Worm (Caenorhabditis elegans) whole organism, L2 larva: Measurements from ENCODE around the gene Y46G5A.39.

Experiments used
- F13H6.1 ChIP-seq: sonication (generic microtip); optimal IDR thresholded peaks from 2 replicates; lab custom pipeline; 2016; ENCODE audit warnings: missing genetic modification characterization, missing compliant biosample characterization
- ama-1 ChIP-seq: fragments of 150-350 bp; optimal IDR thresholded peaks from 2 replicates; lab custom pipeline; 2018; ENCODE audit warnings: inconsistent platforms
- blmp-1 ChIP-seq: sonication (generic microtip); optimal IDR thresholded peaks from 2 replicates; lab custom pipeline; 2017; ENCODE audit warnings: missing genetic modification characterization, mild to moderate bottlenecking, missing compliant biosample characterization, antibody characterized with exemption, moderate library complexity; ENCODE audit not compliant: insufficient read depth
- egl-27 ChIP-seq: sonication (generic microtip); optimal IDR thresholded peaks from 3 replicates; lab custom pipeline; 2017; ENCODE audit warnings: missing biosample characterization, missing genetic modification reagents, missing genetic modification characterization
- elt-3 ChIP-seq: sonication (generic microtip); optimal IDR thresholded peaks from 2 replicates; lab custom pipeline; 2017; ENCODE audit warnings: missing biosample characterization, missing genetic modification characterization
- lin-13 ChIP-seq: fragments of 150-350 bp; optimal IDR thresholded peaks from 2 replicates; lab custom pipeline; 2014; ENCODE audit warnings: missing biosample characterization, missing genetic modification reagents, missing genetic modification characterization
- mbf-1 ChIP-seq: sonication (generic microtip); optimal IDR thresholded peaks from 2 replicates; lab custom pipeline; 2017; ENCODE audit warnings: missing biosample characterization, missing genetic modification characterization
- unc-62 ChIP-seq: fragments of 150-350 bp; optimal IDR thresholded peaks from 2 replicates; lab custom pipeline; 2014; ENCODE audit warnings: missing biosample characterization, missing genetic modification reagents, missing genetic modification characterization

DNA sequence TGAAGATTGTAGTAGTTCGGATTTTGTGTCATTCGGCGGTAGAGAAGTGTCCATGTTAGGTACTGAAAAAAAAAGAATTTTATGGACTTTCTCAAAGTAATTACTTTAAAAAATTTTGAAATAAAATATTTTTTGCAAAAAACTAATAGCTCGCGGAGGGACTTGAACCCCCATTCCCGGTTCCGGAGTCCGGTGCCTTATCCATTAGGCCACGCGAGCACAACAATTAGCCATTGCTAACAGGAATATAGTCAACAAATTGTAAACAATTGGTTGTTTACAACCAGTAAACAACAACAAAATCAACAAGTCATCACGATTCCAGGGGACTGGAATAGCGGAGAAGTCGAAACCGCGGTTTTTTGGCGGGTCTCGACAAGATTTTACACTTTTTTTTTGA, 25.0 kb downstream of the Y46G5A.39 start:
- TF ChIP-seq egl-27 (tag; lab: Kevin White, UChicago) (no peak), F13H6.1 (tag; lab: Kevin White, UChicago) (no peak), lin-13 (GFP tag; lab: Kevin White, UChicago) (no peak), mbf-1 (no peak), blmp-1 (no peak), unc-62 (no peak), elt-3 (tag; lab: Kevin White, UChicago) (no peak), ama-1 (lab: Kevin White, UChicago) (no peak)
